Worm (Caenorhabditis elegans) whole organism, L4 larva: ENCODE results near the gene col-71.

Experiments
- F37D6.2 ChIP-seq: sonication (generic microtip); optimal IDR thresholded peaks from 2 replicates; lab custom pipeline; 2016; ENCODE audit warnings: mild to moderate bottlenecking, missing genetic modification characterization, missing compliant biosample characterization
- F49E8.2 ChIP-seq: sonication (generic microtip); optimal IDR thresholded peaks from 2 replicates; lab custom pipeline; 2016; ENCODE audit warnings: missing compliant biosample characterization, mild to moderate bottlenecking, missing genetic modification characterization, borderline replicate concordance
- R02D3.7 ChIP-seq: fragments of 150-350 bp; sonication (generic microtip); optimal IDR thresholded peaks from 3 replicates; lab custom pipeline; 2014; ENCODE audit warnings: missing biosample characterization, missing genetic modification characterization
- Y105C5A.15 ChIP-seq: fragments of 200-800 bp; sonication (Bioruptor generic); IDR thresholded peaks from 2 replicates; pipeline ENCODE4 v1.3.6; 2022; ENCODE audit warnings: missing genetic modification characterization, missing compliant biosample characterization
- Y48G9A.11 ChIP-seq: fragments of 200-800 bp; sonication (Bioruptor generic); IDR thresholded peaks from 2 replicates; pipeline ENCODE4 v1.3.6; 2022; ENCODE audit warnings: missing genetic modification reagents, missing genetic modification characterization, missing compliant biosample characterization
- Y5F2A.4 ChIP-seq: fragments of 200-800 bp; sonication (Bioruptor generic); optimal IDR thresholded peaks from 2 replicates; lab custom pipeline; 2018; ENCODE audit warnings: mild to moderate bottlenecking, missing genetic modification characterization, missing compliant biosample characterization
- ZK546.5 ChIP-seq, 2 experiments: sonication (generic microtip); optimal IDR thresholded peaks; 2 replicates each; lab custom pipeline; 2017; ENCODE audit warnings: missing biosample characterization in 2 of 2, missing genetic modification characterization in 2 of 2
- ama-1 ChIP-seq: fragments of 150-350 bp; optimal IDR thresholded peaks from 2 replicates; lab custom pipeline; 2014; ENCODE audit warnings: inconsistent platforms, mixed read lengths
- ceh-20 ChIP-seq: fragments of 200-800 bp; sonication (Bioruptor generic); IDR thresholded peaks from 2 replicates; pipeline ENCODE4 v1.3.6; 2022; ENCODE audit warnings: missing genetic modification reagents, missing genetic modification characterization, missing compliant biosample characterization
- ceh-28 ChIP-seq: fragments of 150-350 bp; optimal IDR thresholded peaks from 2 replicates; lab custom pipeline; 2014; ENCODE audit warnings: missing biosample characterization, missing genetic modification reagents, missing genetic modification characterization
- ceh-44 ChIP-seq: fragments of 200-800 bp; sonication (Bioruptor generic); IDR thresholded peaks from 2 replicates; pipeline ENCODE4 v1.3.6; 2022; ENCODE audit warnings: missing genetic modification reagents, missing genetic modification characterization, missing compliant biosample characterization
- ceh-62 ChIP-seq: sonication (generic microtip); optimal IDR thresholded peaks from 2 replicates; lab custom pipeline; 2017; ENCODE audit warnings: missing biosample characterization, missing genetic modification characterization
- ctbp-1 ChIP-seq: fragments of 200-800 bp; sonication (Bioruptor generic); IDR thresholded peaks from 2 replicates; pipeline ENCODE4 v1.3.6; 2022; ENCODE audit warnings: missing genetic modification reagents, missing genetic modification characterization, missing compliant biosample characterization
- daf-12 ChIP-seq: fragments of 150-350 bp; optimal IDR thresholded peaks from 2 replicates; lab custom pipeline; 2014; ENCODE audit warnings: missing biosample characterization, missing genetic modification reagents, missing genetic modification characterization
- daf-19 ChIP-seq: fragments of 200-800 bp; sonication (Bioruptor generic); conservative IDR thresholded peaks from 2 replicates; pipeline ENCODE4 v1.3.6; 2022; ENCODE audit warnings: missing genetic modification characterization, missing compliant biosample characterization
- daf-8 ChIP-seq: fragments of 200-800 bp; sonication (Bioruptor generic); IDR thresholded peaks from 2 replicates; pipeline ENCODE4 v1.3.6; 2022; ENCODE audit warnings: missing genetic modification characterization, missing compliant biosample characterization
- dmd-8 ChIP-seq: fragments of 200-800 bp; sonication (Bioruptor generic); IDR thresholded peaks from 2 replicates; pipeline ENCODE4 v1.3.6; 2022; ENCODE audit warnings: missing genetic modification characterization, missing compliant biosample characterization
- dpl-1 ChIP-seq: fragments of 150-350 bp; optimal IDR thresholded peaks from 2 replicates; lab custom pipeline; 2014; ENCODE audit warnings: missing biosample characterization, missing genetic modification reagents, missing genetic modification characterization
- dve-1 ChIP-seq: sonication (generic microtip); optimal IDR thresholded peaks from 2 replicates; lab custom pipeline; 2017; ENCODE audit warnings: antibody characterized with exemption, mild to moderate bottlenecking, missing genetic modification characterization, missing compliant biosample characterization; ENCODE audit not compliant: insufficient read depth
- hif-1 ChIP-seq, 2 experiments: sonication (generic microtip); optimal IDR thresholded peaks; 2 replicates each; lab custom pipeline; 2016 to 2017; ENCODE audit warnings: missing compliant biosample characterization in 2 of 2, missing genetic modification characterization in 2 of 2, missing genetic modification reagents in 2 of 2, missing genotype in 2 of 2, mild to moderate bottlenecking in 1 of 2
- hlh-30 ChIP-seq: sonication (generic microtip); optimal IDR thresholded peaks from 2 replicates; lab custom pipeline; 2017; ENCODE audit warnings: antibody characterized with exemption, mild to moderate bottlenecking, missing genetic modification characterization, missing compliant biosample characterization; ENCODE audit not compliant: insufficient read depth
- lin-1 ChIP-seq: fragments of 200-800 bp; sonication (Bioruptor generic); IDR thresholded peaks from 2 replicates; pipeline ENCODE4 v1.3.6; 2022; ENCODE audit warnings: missing genetic modification reagents, missing genetic modification characterization, missing compliant biosample characterization
- lin-29 ChIP-seq: fragments of 200-800 bp; sonication (Bioruptor generic); IDR thresholded peaks from 2 replicates; pipeline ENCODE4 v1.3.6; 2022; ENCODE audit warnings: missing genetic modification reagents, missing genetic modification characterization, missing compliant biosample characterization
- lir-3 ChIP-seq: sonication (generic microtip); optimal IDR thresholded peaks from 2 replicates; lab custom pipeline; 2016; ENCODE audit warnings: mild to moderate bottlenecking, missing genetic modification characterization, missing compliant biosample characterization
- madf-5 ChIP-seq, 2 experiments: fragments of 200-800 bp; sonication (Bioruptor generic); IDR thresholded peaks; 2 replicates each; pipeline ENCODE4 v1.3.6; 2022; ENCODE audit warnings: missing compliant biosample characterization in 2 of 2, missing genetic modification characterization in 2 of 2
- mep-1 ChIP-seq: fragments of 150-350 bp; sonication (generic microtip); optimal IDR thresholded peaks from 3 replicates; lab custom pipeline; 2014; ENCODE audit warnings: missing biosample characterization, missing genetic modification characterization
- mes-2 ChIP-seq: sonication (generic microtip); optimal IDR thresholded peaks from 2 replicates; lab custom pipeline; 2016; ENCODE audit warnings: missing genotype, mild to moderate bottlenecking, missing genetic modification characterization, missing compliant biosample characterization; ENCODE audit not compliant: poor library complexity, severe bottlenecking
- mxl-3 ChIP-seq: fragments of 200-800 bp; sonication (Bioruptor generic); optimal IDR thresholded peaks from 2 replicates; lab custom pipeline; 2018; ENCODE audit warnings: mild to moderate bottlenecking, missing genetic modification characterization, missing compliant biosample characterization
- nhr-10 ChIP-seq: fragments of 150-350 bp; optimal IDR thresholded peaks from 2 replicates; lab custom pipeline; 2014; ENCODE audit warnings: missing biosample characterization, missing genetic modification characterization
- nhr-102 ChIP-seq: sonication (generic microtip); optimal IDR thresholded peaks from 2 replicates; lab custom pipeline; 2016; ENCODE audit warnings: mild to moderate bottlenecking, missing genetic modification characterization, moderate library complexity, missing compliant biosample characterization
- nhr-25 ChIP-seq: sonication (generic microtip); optimal IDR thresholded peaks from 2 replicates; lab custom pipeline; 2017; ENCODE audit warnings: missing genetic modification characterization, mild to moderate bottlenecking, missing compliant biosample characterization, antibody characterized with exemption, moderate library complexity, borderline replicate concordance; ENCODE audit not compliant: insufficient read depth
- nhr-77 ChIP-seq: fragments of 150-350 bp; optimal IDR thresholded peaks from 2 replicates; lab custom pipeline; 2014; ENCODE audit warnings: missing biosample characterization, missing genetic modification characterization
- set-16 ChIP-seq: fragments of 200-800 bp; sonication (Bioruptor generic); IDR thresholded peaks from 2 replicates; pipeline ENCODE4 v1.3.6; 2022; ENCODE audit warnings: missing genetic modification reagents, missing genetic modification characterization, missing compliant biosample characterization
- skn-1 ChIP-seq: fragments of 150-350 bp; optimal IDR thresholded peaks from 2 replicates; lab custom pipeline; 2014; ENCODE audit warnings: missing biosample characterization, missing genetic modification characterization
- tag-97 ChIP-seq: fragments of 200-800 bp; sonication (Bioruptor generic); IDR thresholded peaks from 2 replicates; pipeline ENCODE4 v1.3.6; 2022; ENCODE audit warnings: missing genetic modification characterization, missing compliant biosample characterization
- zag-1 ChIP-seq: fragments of 150-350 bp; optimal IDR thresholded peaks from 2 replicates; lab custom pipeline; 2014; ENCODE audit warnings: missing biosample characterization, missing genetic modification characterization
- zfp-2 ChIP-seq: sonication (generic microtip); optimal IDR thresholded peaks from 2 replicates; lab custom pipeline; 2016; ENCODE audit warnings: mild to moderate bottlenecking, missing genetic modification characterization, missing compliant biosample characterization
- ztf-11 ChIP-seq: fragments of 150-350 bp; optimal IDR thresholded peaks from 2 replicates; lab custom pipeline; 2014; ENCODE audit warnings: missing biosample characterization, missing genetic modification characterization

Gene col-71

DNA sequence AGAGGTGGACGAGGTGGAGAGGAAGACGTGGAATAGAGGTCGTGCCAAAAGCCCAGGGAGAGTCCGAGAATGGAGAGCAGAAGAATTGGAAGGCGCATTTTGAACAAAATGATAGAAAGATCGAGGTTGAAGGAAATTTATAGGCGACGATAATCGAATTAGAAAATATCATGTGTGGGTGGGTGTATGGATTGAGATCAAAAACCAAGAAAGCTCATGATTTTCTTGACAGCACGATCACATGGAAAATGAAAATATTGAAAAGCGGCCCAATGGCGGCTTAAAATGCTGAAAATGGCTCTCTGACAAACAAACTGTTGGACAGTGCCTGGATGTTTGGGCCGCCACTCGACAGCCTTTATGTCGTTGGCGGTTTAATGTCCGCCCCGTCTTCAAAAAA, 39.3 kb downstream of the col-71 start, which contains the start of gene C16C8.9:
Gene C16C8.9 (minus strand): TSS at position 101 of the 400 bp plus-strand sequence.
- TF ChIP-seq hif-1 (tag; optimal IDR thresholded peaks at IDR 0.05; lab: Kevin White, UChicago) (no peak), mes-2 (tag; lab: Kevin White, UChicago) (no peak), Y48G9A.11 (no peak), zfp-2 (tag; lab: Kevin White, UChicago) (no peak), daf-8 (no peak), hlh-30 (tag; lab: Kevin White, UChicago) (no peak), nhr-102 (tag; lab: Kevin White, UChicago) (no peak)

DNA sequence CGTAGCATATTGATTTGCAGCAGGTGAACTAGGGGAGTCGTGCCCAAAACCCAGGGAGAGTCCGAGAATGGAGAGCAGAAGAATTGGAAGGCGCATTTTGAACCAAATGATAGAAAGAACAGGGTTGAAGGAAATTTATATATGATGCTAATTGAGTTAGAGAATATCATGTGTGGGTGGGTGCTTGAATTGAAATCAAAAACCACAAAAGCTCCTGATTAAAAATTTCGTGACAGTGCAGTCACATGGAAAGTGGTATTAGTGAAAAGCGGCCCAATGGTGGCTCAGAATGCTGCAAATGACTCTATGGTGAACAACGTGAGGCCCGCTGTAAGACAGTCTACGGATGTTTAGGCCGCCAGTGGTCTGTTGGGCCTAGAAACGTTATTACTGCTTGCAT, 40.8 kb downstream of the col-71 start, which contains the start of gene C16C8.8:
Gene C16C8.8 (minus strand): TSS at position 101 of the 400 bp plus-strand sequence.
- TF ChIP-seq skn-1 (tag; lab: Kevin White, UChicago) (no peak), dve-1 (no peak), lin-1 (GFP tag; lab: Robert Waterston, UW) (no peak), ceh-44 (no peak), F49E8.2 (tag; lab: Kevin White, UChicago) (no peak), ctbp-1 (GFP tag; lab: Robert Waterston, UW) (no peak), ceh-62 (no peak), mxl-3 (no peak), daf-19 (GFP tag; lab: Robert Waterston, UW) (no peak), lin-29 (GFP tag; lab: Robert Waterston, UW) (no peak), set-16 (no peak), ZK546.5 (tag; optimal IDR thresholded peaks at IDR 0.05; lab: Kevin White, UChicago) (no peak), F37D6.2 (tag; lab: Kevin White, UChicago) (no peak), Y5F2A.4 (GFP tag; lab: Kevin White, UChicago) (no peak)

DNA sequence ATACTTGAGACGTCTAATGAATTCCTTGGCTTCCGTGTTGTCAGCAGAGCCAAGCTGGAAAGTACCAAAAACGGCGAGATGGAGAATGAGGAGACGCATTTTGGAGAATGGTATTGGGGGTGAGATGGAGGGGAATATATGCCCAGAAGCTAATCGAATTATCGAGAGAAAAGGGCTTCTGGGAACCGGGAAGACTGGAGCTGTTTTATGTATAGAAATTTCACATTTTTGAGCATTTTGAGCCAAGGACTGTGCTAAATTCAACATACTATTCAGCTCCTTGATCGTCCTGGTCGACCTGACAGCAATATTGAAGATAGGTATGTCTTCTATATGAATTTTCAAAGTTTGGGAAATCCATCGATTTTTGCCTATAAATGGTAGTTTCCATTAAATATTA, 42.3 kb downstream of the col-71 start, which contains the start of gene C16C8.7:
Gene C16C8.7 (minus strand): TSS at position 101 of the 400 bp plus-strand sequence.
- TF ChIP-seq zag-1 (tag; lab: Kevin White, UChicago) (no peak), nhr-25 (tag; lab: Kevin White, UChicago) (no peak), tag-97 (GFP tag; lab: Robert Waterston, UW) (no peak), ama-1 (lab: Kevin White, UChicago) (no peak), mep-1 (tag; lab: Kevin White, UChicago) (no peak), hlh-30 (tag; lab: Kevin White, UChicago) (no peak), daf-8 (no peak)

DNA sequence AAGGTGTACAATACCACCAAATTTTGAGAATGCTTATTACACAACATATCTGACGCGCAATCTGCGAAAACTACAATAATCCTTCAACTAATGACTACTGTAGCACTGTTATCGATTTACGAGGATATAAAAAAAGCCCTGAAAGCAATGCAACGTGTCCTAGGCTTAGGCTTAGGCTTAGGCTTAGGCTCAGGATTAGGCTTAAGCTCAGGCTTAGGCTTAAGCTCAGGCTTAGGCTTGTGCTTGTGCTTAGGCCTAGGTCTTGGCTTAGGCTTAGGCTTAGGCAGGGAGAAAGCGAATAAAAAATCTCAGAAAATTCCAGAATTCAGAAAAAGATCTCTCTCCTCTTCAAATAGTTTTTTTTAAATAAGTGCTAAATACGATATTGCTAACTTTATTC, 43.2 kb downstream of the col-71 start:
- TF ChIP-seq lir-3 (tag; lab: Kevin White, UChicago) (no peak), ceh-62 (no peak), ceh-28 (tag; lab: Kevin White, UChicago) (no peak), daf-19 (GFP tag; lab: Robert Waterston, UW) (no peak), nhr-77 (tag; lab: Kevin White, UChicago) (no peak), Y105C5A.15 (GFP tag; lab: Robert Waterston, UW) (no peak), R02D3.7 (tag; lab: Kevin White, UChicago) (no peak), dpl-1 (GFP tag; lab: Kevin White, UChicago) (no peak), daf-12 (no peak), ceh-20 (no peak), madf-5 (GFP tag; IDR thresholded peaks at IDR 0.05; lab: Robert Waterston, UW) (no peak), ztf-11 (tag; lab: Kevin White, UChicago) (no peak), daf-8 (no peak), nhr-10 (tag; lab: Kevin White, UChicago) (no peak), dmd-8 (no peak)
